Worm (Caenorhabditis elegans) whole organism, mixed stage, embryonic: ENCODE measurements around the gene Y75B8A.33.
"Not testable (repeated sequence)": the region's sequence is repeated elsewhere in the genome, so short reads cannot be mapped to it uniquely, and the experiment has no call there.

Experiments used
- M03D4.4 ChIP-seq: sonication (generic microtip); optimal IDR thresholded peaks from 2 replicates; lab custom pipeline; 2017; ENCODE audit warnings: mild to moderate bottlenecking, missing genetic modification characterization, missing compliant biosample characterization
- bed-3 ChIP-seq: fragments of 200-800 bp; sonication (Bioruptor generic); optimal IDR thresholded peaks from 3 replicates; lab custom pipeline; 2018; ENCODE audit warnings: mild to moderate bottlenecking, missing genetic modification characterization, moderate library complexity, missing compliant biosample characterization
- blmp-1 ChIP-seq: fragments of 150-350 bp; optimal IDR thresholded peaks from 2 replicates; lab custom pipeline; 2014; ENCODE audit warnings: missing biosample characterization, missing genetic modification characterization
- ceh-39 ChIP-seq: fragments of 150-350 bp; optimal IDR thresholded peaks from 2 replicates; lab custom pipeline; 2014; ENCODE audit warnings: missing biosample characterization, missing genetic modification characterization
- ceh-43 ChIP-seq: fragments of 200-800 bp; sonication (Bioruptor generic); optimal IDR thresholded peaks from 2 replicates; lab custom pipeline; 2018; ENCODE audit warnings: mild to moderate bottlenecking, missing genetic modification characterization, moderate library complexity, missing compliant biosample characterization
- ces-1 ChIP-seq: fragments of 150-350 bp; optimal IDR thresholded peaks from 2 replicates; lab custom pipeline; 2014; ENCODE audit warnings: missing biosample characterization, missing genetic modification reagents, missing genetic modification characterization
- cnd-1 ChIP-seq: fragments of 200-800 bp; sonication (Bioruptor generic); optimal IDR thresholded peaks from 2 replicates; lab custom pipeline; 2018; ENCODE audit warnings: mild to moderate bottlenecking, missing genetic modification characterization, missing compliant biosample characterization
- drap-1 ChIP-seq: fragments of 200-800 bp; sonication (Bioruptor generic); optimal IDR thresholded peaks from 3 replicates; lab custom pipeline; 2018; ENCODE audit warnings: mild to moderate bottlenecking, missing genetic modification characterization, missing compliant biosample characterization
- elt-1 ChIP-seq: sonication (generic microtip); optimal IDR thresholded peaks from 2 replicates; lab custom pipeline; 2017; ENCODE audit warnings: missing genetic modification characterization, mild to moderate bottlenecking, missing compliant biosample characterization, antibody characterized with exemption, moderate library complexity, borderline replicate concordance; ENCODE audit not compliant: insufficient read depth
- elt-3 ChIP-seq: fragments of 150-350 bp; optimal IDR thresholded peaks from 2 replicates; lab custom pipeline; 2014; ENCODE audit warnings: missing biosample characterization, missing genetic modification characterization
- flh-1 ChIP-seq: fragments of 200-800 bp; sonication (Bioruptor generic); optimal IDR thresholded peaks from 2 replicates; lab custom pipeline; 2018; ENCODE audit warnings: mild to moderate bottlenecking, missing genetic modification characterization, moderate library complexity, missing compliant biosample characterization
- ham-2 ChIP-seq: fragments of 200-800 bp; sonication (Bioruptor generic); optimal IDR thresholded peaks from 2 replicates; lab custom pipeline; 2018; ENCODE audit warnings: mild to moderate bottlenecking, missing genetic modification characterization, missing compliant biosample characterization
- hlh-1 ChIP-seq: fragments of 150-350 bp; optimal IDR thresholded peaks from 2 replicates; lab custom pipeline; 2014; ENCODE audit warnings: missing biosample characterization, missing genetic modification reagents, missing genetic modification characterization
- lin-13 ChIP-seq: fragments of 150-350 bp; optimal IDR thresholded peaks from 2 replicates; lab custom pipeline; 2014; ENCODE audit warnings: missing biosample characterization, missing genetic modification characterization
- lin-32 ChIP-seq: fragments of 200-800 bp; sonication (Bioruptor generic); optimal IDR thresholded peaks from 2 replicates; lab custom pipeline; 2018; ENCODE audit warnings: mild to moderate bottlenecking, missing genetic modification characterization, missing compliant biosample characterization
- lsy-2 ChIP-seq: fragments of 150-350 bp; optimal IDR thresholded peaks from 2 replicates; lab custom pipeline; 2014; ENCODE audit warnings: missing biosample characterization, missing genetic modification characterization
- mep-1 ChIP-seq: fragments of 150-350 bp; optimal IDR thresholded peaks from 2 replicates; lab custom pipeline; 2017; ENCODE audit warnings: missing biosample characterization, missing genetic modification reagents, missing genetic modification characterization, inconsistent platforms
- mls-2 ChIP-seq: sonication (generic microtip); optimal IDR thresholded peaks from 2 replicates; lab custom pipeline; 2016; ENCODE audit warnings: mild to moderate bottlenecking, missing genetic modification characterization, moderate library complexity, missing compliant biosample characterization
- nhr-12 ChIP-seq: fragments of 150-350 bp; optimal IDR thresholded peaks from 2 replicates; lab custom pipeline; 2014; ENCODE audit warnings: missing biosample characterization, missing genetic modification characterization
- nhr-2 ChIP-seq: fragments of 150-350 bp; optimal IDR thresholded peaks from 2 replicates; lab custom pipeline; 2014; ENCODE audit warnings: missing biosample characterization, missing genetic modification characterization
- nhr-237 ChIP-seq: fragments of 150-350 bp; optimal IDR thresholded peaks from 2 replicates; lab custom pipeline; 2014; ENCODE audit warnings: missing biosample characterization, missing genetic modification characterization
- nhr-28 ChIP-seq: fragments of 150-350 bp; optimal IDR thresholded peaks from 2 replicates; lab custom pipeline; 2014; ENCODE audit warnings: missing biosample characterization, missing genetic modification characterization
- nhr-76 ChIP-seq: sonication (generic microtip); optimal IDR thresholded peaks from 2 replicates; lab custom pipeline; 2017; ENCODE audit warnings: missing biosample characterization, missing genetic modification characterization
- sem-2 ChIP-seq: fragments of 200-800 bp; sonication (Bioruptor generic); optimal IDR thresholded peaks from 2 replicates; lab custom pipeline; 2018; ENCODE audit warnings: mild to moderate bottlenecking, missing genetic modification characterization, missing compliant biosample characterization
- snpc-4 ChIP-seq: fragments of 150-350 bp; optimal IDR thresholded peaks from 2 replicates; lab custom pipeline; 2014; ENCODE audit warnings: missing biosample characterization, missing genetic modification characterization
- sptf-1 ChIP-seq: sonication (generic microtip); optimal IDR thresholded peaks from 2 replicates; lab custom pipeline; 2017; ENCODE audit warnings: mild to moderate bottlenecking, missing genetic modification characterization, moderate library complexity, missing compliant biosample characterization
- unc-120 ChIP-seq: sonication (generic microtip); optimal IDR thresholded peaks from 2 replicates; lab custom pipeline; 2017; ENCODE audit warnings: missing genetic modification characterization, missing compliant biosample characterization; ENCODE audit not compliant: poor library complexity, severe bottlenecking
- unc-39 ChIP-seq: fragments of 150-350 bp; optimal IDR thresholded peaks from 2 replicates; lab custom pipeline; 2014; ENCODE audit warnings: missing biosample characterization, missing genetic modification characterization
- unc-62 ChIP-seq: fragments of 150-350 bp; optimal IDR thresholded peaks from 2 replicates; lab custom pipeline; 2014; ENCODE audit warnings: missing biosample characterization, missing genetic modification reagents, missing genetic modification characterization
- zip-8 ChIP-seq: fragments of 150-350 bp; optimal IDR thresholded peaks from 2 replicates; lab custom pipeline; 2014; ENCODE audit warnings: missing biosample characterization, missing genetic modification characterization
- ztf-11 ChIP-seq: fragments of 150-350 bp; optimal IDR thresholded peaks from 2 replicates; lab custom pipeline; 2014; ENCODE audit warnings: missing biosample characterization, missing genetic modification characterization

The Y75B8A.33 gene

DNA sequence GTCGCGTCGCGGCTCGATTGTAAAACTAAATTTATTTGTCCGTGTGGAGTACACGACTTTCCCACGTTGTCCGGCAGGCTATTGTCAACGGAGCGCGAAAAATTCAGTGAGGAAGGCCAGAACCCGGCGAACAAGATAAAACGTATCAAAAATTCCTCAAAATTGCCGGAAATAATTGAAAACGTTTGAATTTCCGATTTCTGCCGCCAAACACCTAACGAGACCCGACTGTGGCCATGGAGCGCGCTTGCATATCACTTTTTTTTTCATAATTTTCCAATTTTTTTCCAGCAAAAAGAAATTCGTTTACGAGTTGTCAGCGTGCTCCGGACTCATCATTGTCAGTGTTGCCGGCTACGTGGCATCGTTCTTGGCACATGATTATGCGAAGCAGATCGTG, 31.3 kb upstream of the Y75B8A.33 start:
- TF ChIP-seq ztf-11 (no peak), zip-8 (tag; lab: Kevin White, UChicago) (no peak), hlh-1 (tag; lab: Kevin White, UChicago) (no peak), unc-39 (no peak), ceh-43 (GFP tag; lab: Kevin White, UChicago) (no peak), lin-32 (GFP tag; lab: Kevin White, UChicago) (no peak), elt-3 (no peak), flh-1 (no peak)
- TF ChIP-seq, all 35 proteins: peak for 0

ce11 chrIII:12395085-12395484, 27.9 kb upstream of the Y75B8A.33 start, which contains the start of gene Y49E10.10:
TSS of gene Y49E10.10 (plus strand) at chrIII:12395465.
- TF ChIP-seq bed-3 (GFP tag; lab: Kevin White, UChicago) (no peak), ham-2 (no peak), sem-2 (GFP tag; lab: Kevin White, UChicago) (no peak), lsy-2 (tag; lab: Kevin White, UChicago) (no peak), unc-62 (GFP tag; lab: Kevin White, UChicago) (no peak), nhr-76 (tag; lab: Kevin White, UChicago) (no peak), lin-32 (GFP tag; lab: Kevin White, UChicago) (no peak), ceh-43 (GFP tag; lab: Kevin White, UChicago) (no peak), sptf-1 (tag; lab: Kevin White, UChicago) (no peak), mep-1 (no peak), cnd-1 (tag; lab: Kevin White, UChicago) (no peak), nhr-28 (tag; lab: Kevin White, UChicago) (no peak), drap-1 (GFP tag; lab: Kevin White, UChicago) (no peak), mls-2 (no peak), nhr-12 (no peak), zip-8 (tag; lab: Kevin White, UChicago) (no peak)

DNA sequence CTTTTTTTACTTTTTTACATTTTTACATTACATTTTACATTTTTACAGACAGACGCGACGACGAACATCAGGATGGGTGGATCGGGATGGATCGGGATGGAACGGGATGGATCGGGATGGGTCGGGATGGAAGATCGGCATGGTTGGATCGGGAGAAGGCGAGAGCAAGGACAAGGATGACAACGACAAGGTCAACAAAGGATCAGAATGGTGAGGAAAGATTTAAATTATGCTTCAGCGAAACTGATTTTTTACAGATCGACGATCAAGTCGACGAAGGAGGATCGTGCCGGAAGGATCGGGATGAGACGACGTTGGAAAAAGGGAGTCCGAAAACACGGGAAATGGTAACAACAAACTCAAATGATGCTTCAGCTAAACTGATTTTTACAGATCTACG, 20.9 kb upstream of the Y75B8A.33 start:
- TF ChIP-seq hlh-1 (tag; lab: Kevin White, UChicago): no peak
- TF ChIP-seq M03D4.4: no peak
- no peak for TF ChIP-seq blmp-1
- TF ChIP-seq snpc-4 (tag; lab: Kevin White, UChicago): no peak
- no peak for TF ChIP-seq ceh-39 (tag; lab: Kevin White, UChicago)
- TF ChIP-seq ces-1 (GFP tag; lab: Kevin White, UChicago): no peak
- TF ChIP-seq ham-2: no peak
- TF ChIP-seq nhr-2: no peak
- TF ChIP-seq unc-120 (tag; lab: Kevin White, UChicago): no peak
- no peak for TF ChIP-seq unc-62 (GFP tag; lab: Kevin White, UChicago)

- not testable (repeated sequence) for TF ChIP-seq elt-1; nhr-76 (tag; lab: Kevin White, UChicago); lin-13 (tag; lab: Kevin White, UChicago)
Observed at ce11 chrIII:12386597-12386996, 19.4 kb upstream of the Y75B8A.33 start, which contains the start of gene Y49E10.30. TSS of gene Y49E10.30 (plus strand) at chrIII:12386897.

ce11 chrIII:12383709-12384108, 16.5 kb upstream of the Y75B8A.33 start, which contains the start of gene Y49E10.4:
TSS of gene Y49E10.4 (minus strand) at chrIII:12383809.
- TF ChIP-seq hlh-1 (tag; lab: Kevin White, UChicago); ztf-11; M03D4.4: not testable (repeated sequence)

DNA sequence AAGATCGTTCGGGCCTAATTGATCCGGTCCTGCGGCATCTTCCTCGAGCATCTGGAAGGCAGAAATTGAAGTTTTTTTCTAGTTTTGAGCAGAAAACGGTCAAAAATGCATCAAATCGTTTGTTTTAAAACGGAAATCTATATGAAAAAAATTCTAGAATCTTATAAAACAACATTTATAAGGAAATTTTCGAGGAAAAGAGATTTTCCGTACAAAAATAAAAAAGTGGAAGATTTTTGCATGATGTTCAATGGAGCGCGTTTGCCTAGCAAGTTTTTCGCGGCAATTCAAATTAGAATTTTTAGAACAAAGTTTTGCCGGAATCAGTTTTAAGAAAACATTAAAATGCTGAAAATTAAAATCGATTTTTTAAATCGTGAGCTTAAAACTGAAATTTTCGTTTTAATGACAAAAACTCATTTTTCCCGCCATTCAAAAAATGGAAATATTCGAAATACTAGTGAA, 10.1 kb upstream of the Y75B8A.33 start, which contains the start of gene pph-4.2:
Gene pph-4.2, minus strand, starts transcription at position 51 of the 465 bp plus-strand sequence.
- TF ChIP-seq lsy-2 (tag; lab: Kevin White, UChicago): peak; percentile 29
- no peak for TF ChIP-seq ceh-43 (GFP tag; lab: Kevin White, UChicago)
- peak; percentile 38 for TF ChIP-seq nhr-237 (tag; lab: Kevin White, UChicago)
- TF ChIP-seq, all 35 proteins: peak for 2
